Worm (Caenorhabditis elegans) whole organism, early embryonic: Measurements from ENCODE around the gene str-261.

Source experiments
- B0310.2 ChIP-seq: sonication (generic microtip); optimal IDR thresholded peaks from 2 replicates; lab custom pipeline; 2016; ENCODE audit warnings: mild to moderate bottlenecking, missing genetic modification characterization, missing compliant biosample characterization
- aly-1 ChIP-seq: sonication (generic microtip); optimal IDR thresholded peaks from 2 replicates; lab custom pipeline; 2016; ENCODE audit warnings: missing genetic modification characterization, missing compliant biosample characterization
- ama-1 ChIP-seq: fragments of 150-350 bp; optimal IDR thresholded peaks from 2 replicates; lab custom pipeline; 2014
- ceh-13 ChIP-seq: fragments of 200-800 bp; sonication (Bioruptor generic); optimal IDR thresholded peaks from 2 replicates; lab custom pipeline; 2018; ENCODE audit warnings: mild to moderate bottlenecking, missing genetic modification characterization, missing compliant biosample characterization
- ets-7 ChIP-seq: sonication (generic microtip); optimal IDR thresholded peaks from 2 replicates; lab custom pipeline; 2016; ENCODE audit warnings: missing genotype, missing genetic modification characterization, missing compliant biosample characterization
- flt-1 ChIP-seq: fragments of 200-800 bp; sonication (Bioruptor generic); IDR thresholded peaks from 2 replicates; pipeline ENCODE4 v1.3.6; 2022; ENCODE audit warnings: missing genetic modification characterization, missing compliant biosample characterization
- hmg-4 ChIP-seq: fragments of 200-800 bp; sonication (Bioruptor generic); optimal IDR thresholded peaks from 2 replicates; lab custom pipeline; 2018; ENCODE audit warnings: mild to moderate bottlenecking, missing genetic modification characterization, missing compliant biosample characterization
- hnd-1 ChIP-seq: sonication (generic microtip); optimal IDR thresholded peaks from 2 replicates; lab custom pipeline; 2016; ENCODE audit warnings: missing genetic modification characterization, missing compliant biosample characterization
- pes-1 ChIP-seq: fragments of 200-800 bp; sonication (Bioruptor generic); IDR thresholded peaks from 2 replicates; pipeline ENCODE4 v1.3.6; 2022; ENCODE audit warnings: missing genetic modification reagents, missing genetic modification characterization, missing compliant biosample characterization
- scrt-1 ChIP-seq: fragments of 200-800 bp; sonication (Bioruptor generic); IDR thresholded peaks from 2 replicates; pipeline ENCODE4 v1.3.6; 2022; ENCODE audit warnings: missing genetic modification characterization, missing compliant biosample characterization
- sea-1 ChIP-seq: fragments of 200-800 bp; sonication (Bioruptor generic); conservative IDR thresholded peaks from 2 replicates; pipeline ENCODE4 v1.3.6; 2022; ENCODE audit warnings: missing genetic modification characterization, missing compliant biosample characterization
- tbx-11 ChIP-seq: fragments of 200-800 bp; sonication (Bioruptor generic); IDR thresholded peaks from 2 replicates; pipeline ENCODE4 v1.3.6; 2022; ENCODE audit warnings: missing genetic modification characterization, missing compliant biosample characterization
- tra-4 ChIP-seq: sonication (generic microtip); optimal IDR thresholded peaks from 2 replicates; lab custom pipeline; 2017; ENCODE audit warnings: missing genetic modification characterization, missing compliant biosample characterization

DNA sequence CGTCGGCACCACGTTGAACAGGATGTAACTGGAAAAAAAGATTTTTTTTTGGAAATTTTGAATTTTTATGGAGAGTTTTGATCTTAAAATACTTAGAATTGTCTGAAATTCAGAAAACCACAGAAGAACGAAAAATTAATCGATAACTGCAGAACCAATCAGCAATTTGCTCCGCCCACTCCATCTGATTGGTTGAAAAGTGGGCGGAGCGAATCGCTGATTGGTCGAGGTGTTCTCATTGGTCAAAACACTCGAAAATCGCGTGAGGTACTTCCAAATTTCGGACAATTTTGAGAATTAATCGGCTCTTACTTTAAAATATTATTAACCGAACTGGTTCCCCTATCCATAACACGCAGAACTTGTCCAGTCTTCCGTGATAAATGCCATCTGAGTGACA, 21.4 kb downstream of the str-261 start:
- TF ChIP-seq ama-1 (lab: Kevin White, UChicago) (no peak), B0310.2 (tag; lab: Kevin White, UChicago) (no peak), hmg-4 (no peak), flt-1 (no peak), tbx-11 (GFP tag; lab: Robert Waterston, UW) (no peak), ets-7 (tag; lab: Kevin White, UChicago) (no peak), scrt-1 (GFP tag; lab: Robert Waterston, UW) (no peak), sea-1 (GFP tag; lab: Robert Waterston, UW) (no peak), tra-4 (tag; lab: Kevin White, UChicago) (no peak), ceh-13 (GFP tag; lab: Kevin White, UChicago) (no peak), pes-1 (GFP tag; lab: Robert Waterston, UW) (no peak), hnd-1 (tag; lab: Kevin White, UChicago) (no peak), aly-1 (tag; lab: Kevin White, UChicago) (no peak)
